Fruit fly (Drosophila melanogaster): ENCODE results near the gene ATPsynE.

Gene ATPsynE

dm6 chr3R:14335504-14335903 lies 8.8 kb downstream of the ATPsynE start:
- TF ChIP-seq CG10321 (GFP tag; IDR thresholded peaks at IDR 0.05) = peak; percentile 74
- peak; percentile 51; the same call in 1 of the 3 replicates for TF ChIP-seq z (GFP tag; IDR thresholded peaks at IDR 0.05)
- TF ChIP-seq CG18476 (GFP tag; optimal IDR thresholded peaks at IDR 0.05) = no peak
- TF ChIP-seq lola (GFP tag; optimal IDR thresholded peaks at IDR 0.05) = no peak
- no peak for TF ChIP-seq Hsf (GFP tag; optimal IDR thresholded peaks at IDR 0.05)
- TF ChIP-seq Tbp (GFP tag; optimal IDR thresholded peaks at IDR 0.05) = no peak
- 0 out of 3 replicates have a peak, but pooled peaks have one; percentile 48 for TF ChIP-seq sr (GFP tag; IDR thresholded peaks at IDR 0.05)
- 0 out of 3 replicates have a peak, but pooled peaks have one; percentile 19 for TF ChIP-seq so (GFP tag; IDR thresholded peaks at IDR 0.05)
- peak; percentile 63 for TF ChIP-seq Med (GFP tag)
- TF ChIP-seq Adf1 (GFP tag; IDR thresholded peaks at IDR 0.05) = peak; percentile 57
- no peak for TF ChIP-seq bsh (GFP tag; optimal IDR thresholded peaks at IDR 0.05)
- no peak for TF ChIP-seq usp (GFP tag; optimal IDR thresholded peaks at IDR 0.05)
- TF ChIP-seq Taf1 (GFP tag; IDR thresholded peaks at IDR 0.05) = no peak
- peak; percentile 81 for TF ChIP-seq Nf-YB (GFP tag; optimal IDR thresholded peaks at IDR 0.05)
- peak; percentile 81 for TF ChIP-seq Deaf1 (tag; optimal IDR thresholded peaks at IDR 0.05)
- no peak for TF ChIP-seq CG12942 (GFP tag; optimal IDR thresholded peaks at IDR 0.05)
- peak; percentile 23; the same call in 1 of the 2 replicates for TF ChIP-seq CG13287 (GFP tag; IDR thresholded peaks at IDR 0.05; ENCODE audit: partially characterized antibody)
- TF ChIP-seq psq (GFP tag; optimal IDR thresholded peaks at IDR 0.05) = no peak
- TF ChIP-seq CG6689 (GFP tag; IDR thresholded peaks at IDR 0.05) = 0 out of 2 replicates have a peak, but pooled peaks have one; percentile 1
- TF ChIP-seq pan (optimal IDR thresholded peaks at IDR 0.05) = no peak
- peak in 1 of 2 experiments; percentile 22 for TF ChIP-seq pan (GFP tag; optimal IDR thresholded peaks at IDR 0.05 in 1 of 2, IDR thresholded peaks at IDR 0.05 in 1 of 2)
- TF ChIP-seq Nf-YC (tag; optimal IDR thresholded peaks at IDR 0.05) = peak; percentile 93
- no peak for TF ChIP-seq Drgx (GFP tag; IDR thresholded peaks at IDR 0.05)
- TF ChIP-seq CG11504 (tag; optimal IDR thresholded peaks at IDR 0.05) = peak; percentile 2
- TF ChIP-seq run (tag; optimal IDR thresholded peaks at IDR 0.05) = no peak
- no peak for TF ChIP-seq CG12219 (GFP tag; optimal IDR thresholded peaks at IDR 0.05)

dm6 chr3R:14344767-14345166 lies 18.0 kb downstream of the ATPsynE start:
- peak in 1 of 2 experiments; percentile 52 for TF ChIP-seq Dfd (GFP tag; optimal IDR thresholded peaks at IDR 0.05)
- 0 out of 3 replicates have a peak, but pooled peaks have one; percentile 12 for TF ChIP-seq H15 (GFP tag; IDR thresholded peaks at IDR 0.05)
- TF ChIP-seq Ets97D (GFP tag; optimal IDR thresholded peaks at IDR 0.05) = no peak

- TF ChIP-seq lola (GFP tag; optimal IDR thresholded peaks at IDR 0.05) (peak in 1 of 3 experiments; percentile 14), sens (GFP tag) (peak; percentile 83), row (GFP tag; IDR thresholded peaks at IDR 0.05) (peak; percentile 56; the same call in 2 of the 3 replicates), gem (tag; optimal IDR thresholded peaks at IDR 0.05) (peak; percentile 81), CG34422 (GFP tag; IDR thresholded peaks at IDR 0.05) (0 out of 3 replicates have a peak, but pooled peaks have one; percentile 26), CG2199 (GFP tag; IDR thresholded peaks at IDR 0.05) (peak; percentile 61; the same call in 1 of the 3 replicates), CG13296 (GFP tag; optimal IDR thresholded peaks at IDR 0.05) (peak; percentile 28), Xbp1 (GFP tag; optimal IDR thresholded peaks at IDR 0.05) (peak; percentile 55), grau (tag; optimal IDR thresholded peaks at IDR 0.05) (peak; percentile 78), Adf1 (GFP tag; IDR thresholded peaks at IDR 0.05) (peak; percentile 96), ATbp (GFP tag; optimal IDR thresholded peaks at IDR 0.05) (peak; percentile 58), Atf6 (GFP tag; IDR thresholded peaks at IDR 0.05) (0 out of 2 replicates have a peak, but pooled peaks have one; percentile 40), Pdp1 (GFP tag; optimal IDR thresholded peaks at IDR 0.05) (peak; percentile 37 to 38), gsb-n (tag; optimal IDR thresholded peaks at IDR 0.05) (peak; percentile 14), pum (GFP tag; optimal IDR thresholded peaks at IDR 0.05) (no peak), pnt (GFP tag; optimal IDR thresholded peaks at IDR 0.05) (no peak), bigmax (GFP tag; optimal IDR thresholded peaks at IDR 0.05) (no peak), CG10462 (GFP tag; optimal IDR thresholded peaks at IDR 0.05) (peak; percentile 12), trh (GFP tag; optimal IDR thresholded peaks at IDR 0.05) (peak; percentile 17), D19A (tag; optimal IDR thresholded peaks at IDR 0.05) (peak; percentile 49)
These were observed 20.3 kb downstream of the ATPsynE start for dm6 chr3R:14346838-14347745.
